Worm (Caenorhabditis elegans): ENCODE data around the gene psme-3.

The psme-3 gene

ce11 chrIII:11616446-11616845 lies 48.5 kb downstream of the psme-3 start, which contains the start of gene ceh-91:
ceh-91 (plus strand) TSS chrIII:11616746.
- TF ChIP-seq zip-8 (tag; optimal IDR thresholded peaks at IDR 0.05) (peak; percentile 11), drap-1 (GFP tag; optimal IDR thresholded peaks at IDR 0.05) (no peak)

Data from whole organism, mixed stage, embryonic.